Fruit fly (Drosophila melanogaster): Measurements from ENCODE around the gene CG18493.

The CG18493 gene

DNA sequence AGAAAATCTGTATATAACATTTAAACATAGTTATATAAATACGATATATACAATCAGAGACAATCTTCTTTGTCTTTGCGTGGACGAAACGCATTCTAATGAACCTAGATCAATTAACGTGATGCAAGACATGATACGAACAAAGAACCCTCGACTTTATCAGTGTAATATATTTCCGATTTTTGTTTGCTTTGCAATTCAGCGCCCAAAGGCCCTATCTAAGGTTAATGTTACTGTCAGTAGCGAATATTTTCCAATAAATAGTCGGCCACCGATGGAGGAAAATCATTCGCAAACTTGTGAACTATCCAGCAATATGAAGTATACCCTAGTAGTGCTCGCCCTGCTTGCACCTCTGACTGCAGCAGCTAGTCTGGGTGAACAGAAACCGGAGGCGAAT, 3.0 kb downstream of the CG18493 start, which contains the start of gene CG3739:
Gene CG3739, plus strand, starts transcription at position 301 of the 400 bp plus-strand sequence.
- TF ChIP-seq GATAd (GFP tag; optimal IDR thresholded peaks at IDR 0.05), result no peak
- no peak for TF ChIP-seq CG9705 (GFP tag; optimal IDR thresholded peaks at IDR 0.05)
- TF ChIP-seq Mio (GFP tag; optimal IDR thresholded peaks at IDR 0.05), result no peak
- TF ChIP-seq lola (GFP tag; optimal IDR thresholded peaks at IDR 0.05), result no peak
- no peak for TF ChIP-seq Rel (GFP tag; optimal IDR thresholded peaks at IDR 0.05)
- no peak for TF ChIP-seq Rel (tag; optimal IDR thresholded peaks at IDR 0.05)
- TF ChIP-seq N (GFP tag; optimal IDR thresholded peaks at IDR 0.05), result no peak
- TF ChIP-seq sage (GFP tag; optimal IDR thresholded peaks at IDR 0.05), result no peak

DNA sequence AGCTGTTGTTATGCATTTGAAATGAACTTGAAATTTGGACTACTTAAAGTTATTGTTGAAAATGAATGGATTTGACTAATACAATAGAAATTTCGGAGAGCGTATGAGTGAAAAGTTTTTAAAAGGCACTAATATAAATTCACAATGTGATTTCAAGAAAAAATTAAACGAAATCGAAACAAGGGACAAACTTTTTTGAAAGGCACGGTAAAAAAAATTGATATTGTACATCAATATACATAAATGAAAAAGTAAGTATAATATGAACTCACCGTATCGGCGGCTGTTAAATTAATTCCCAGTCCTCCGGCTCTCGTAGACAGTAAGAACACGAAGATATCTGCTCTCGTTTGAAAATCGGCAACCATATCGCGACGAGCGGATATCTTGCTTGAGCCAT, 8.4 kb downstream of the CG18493 start, which contains the start of gene CG31244:
Gene CG31244, minus strand, starts transcription at position 101 of the 400 bp plus-strand sequence.
- TF ChIP-seq CG9705 (GFP tag; optimal IDR thresholded peaks at IDR 0.05), result no peak
- TF ChIP-seq Mio (GFP tag; optimal IDR thresholded peaks at IDR 0.05), result no peak
- TF ChIP-seq sage (GFP tag; optimal IDR thresholded peaks at IDR 0.05), result no peak
- no peak for TF ChIP-seq GATAd (GFP tag; optimal IDR thresholded peaks at IDR 0.05)
- no peak for TF ChIP-seq N (GFP tag; optimal IDR thresholded peaks at IDR 0.05)
- TF ChIP-seq usp (GFP tag; optimal IDR thresholded peaks at IDR 0.05), result no peak
- TF ChIP-seq sv (GFP tag; optimal IDR thresholded peaks at IDR 0.05), result no peak
- TF ChIP-seq psq (GFP tag; optimal IDR thresholded peaks at IDR 0.05), result no peak
- no peak for TF ChIP-seq pan (optimal IDR thresholded peaks at IDR 0.05)
- no peak for TF ChIP-seq Vsx2 (GFP tag; optimal IDR thresholded peaks at IDR 0.05; ENCODE audit: partially characterized antibody)
- no peak for TF ChIP-seq brk (GFP tag; optimal IDR thresholded peaks at IDR 0.05)
- no peak for TF ChIP-seq lola (GFP tag; optimal IDR thresholded peaks at IDR 0.05)
- no peak for TF ChIP-seq Abd-B (GFP tag; optimal IDR thresholded peaks at IDR 0.05)
- no peak for TF ChIP-seq ey (GFP tag; optimal IDR thresholded peaks at IDR 0.05)
- no peak for TF ChIP-seq Hr83 (GFP tag; optimal IDR thresholded peaks at IDR 0.05; ENCODE audit: poor library complexity, severe bottlenecking)
- TF ChIP-seq CrebA (GFP tag; optimal IDR thresholded peaks at IDR 0.05; ENCODE audit: borderline replicate concordance), result no peak
- no peak for TF ChIP-seq h (GFP tag; optimal IDR thresholded peaks at IDR 0.05)
- no peak for TF ChIP-seq Hnf4 (GFP tag; optimal IDR thresholded peaks at IDR 0.05)

DNA sequence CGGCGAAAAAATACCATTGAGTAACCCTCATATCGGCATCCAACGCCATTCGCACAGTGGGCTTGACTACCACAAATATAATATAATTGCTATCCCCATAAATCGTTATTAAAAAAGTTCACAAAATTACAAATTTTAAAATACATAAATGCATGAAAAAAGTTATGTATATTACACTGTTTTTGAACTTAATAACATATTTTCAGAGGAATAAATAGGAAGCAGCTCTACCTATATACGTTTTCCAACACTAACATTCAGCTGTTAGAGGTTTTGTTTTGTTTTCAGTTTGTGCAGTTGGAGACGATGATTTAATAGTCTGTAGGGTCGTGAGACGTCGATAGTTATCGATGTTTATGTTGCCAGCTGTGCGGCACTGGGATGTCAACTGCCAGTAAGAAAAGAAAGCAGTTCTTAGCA, 13.0 kb downstream of the CG18493 start, which contains the start of the genes Ino80 and Aptx:
Gene Ino80, minus strand, starts transcription at position 58 of the 420 bp plus-strand sequence.
Gene Aptx, plus strand, starts transcription at position 360 of the 420 bp plus-strand sequence.
- TF ChIP-seq foxo (GFP tag; optimal IDR thresholded peaks at IDR 0.05) (peak; percentile 63 to 96), N (GFP tag; optimal IDR thresholded peaks at IDR 0.05) (no peak), pan (optimal IDR thresholded peaks at IDR 0.05) (no peak), sv (GFP tag; optimal IDR thresholded peaks at IDR 0.05) (peak; percentile 97), Rel (GFP tag; optimal IDR thresholded peaks at IDR 0.05) (no peak), Rel (tag; optimal IDR thresholded peaks at IDR 0.05) (no peak), rgr (GFP tag; optimal IDR thresholded peaks at IDR 0.05) (peak; percentile 95), Mio (GFP tag; optimal IDR thresholded peaks at IDR 0.05) (peak; percentile 57), Abd-B (GFP tag; optimal IDR thresholded peaks at IDR 0.05) (no peak), Hr78 (GFP tag; optimal IDR thresholded peaks at IDR 0.05) (no peak), dmrt93B (GFP tag; optimal IDR thresholded peaks at IDR 0.05) (peak; percentile 91), OdsH (GFP tag; optimal IDR thresholded peaks at IDR 0.05) (peak; percentile 91), CG32264 (GFP tag; optimal IDR thresholded peaks at IDR 0.05) (peak; percentile 83), Vsx2 (GFP tag; optimal IDR thresholded peaks at IDR 0.05; ENCODE audit: partially characterized antibody) (no peak), GATAd (GFP tag; optimal IDR thresholded peaks at IDR 0.05) (peak; percentile 87), br (GFP tag; optimal IDR thresholded peaks at IDR 0.05) (peak; percentile 92), Hnf4 (GFP tag; optimal IDR thresholded peaks at IDR 0.05) (peak; percentile 94), CrebA (GFP tag; optimal IDR thresholded peaks at IDR 0.05; ENCODE audit: borderline replicate concordance) (peak; percentile 18), lola (GFP tag; optimal IDR thresholded peaks at IDR 0.05) (no peak), CG9705 (GFP tag; optimal IDR thresholded peaks at IDR 0.05) (peak; percentile 85), Dfd (GFP tag; optimal IDR thresholded peaks at IDR 0.05) (no peak), ey (GFP tag; optimal IDR thresholded peaks at IDR 0.05) (peak; percentile 94), brk (GFP tag; optimal IDR thresholded peaks at IDR 0.05) (peak; percentile 95), Hr83 (GFP tag; optimal IDR thresholded peaks at IDR 0.05; ENCODE audit: poor library complexity, severe bottlenecking) (peak; percentile 45), Sp1 (GFP tag; optimal IDR thresholded peaks at IDR 0.05) (peak; percentile 86), Jra (GFP tag; optimal IDR thresholded peaks at IDR 0.05) (peak; percentile 96), Dif (GFP tag; optimal IDR thresholded peaks at IDR 0.05; ENCODE audit: partially characterized antibody) (no peak), HLH106 (tag; optimal IDR thresholded peaks at IDR 0.05) (peak; percentile 93), Myc (optimal IDR thresholded peaks at IDR 0.05) (peak; percentile 21), dl (GFP tag; optimal IDR thresholded peaks at IDR 0.05; ENCODE audit: insufficient read depth in 1 of 2, partially characterized antibody in 2 of 2) (no peak), tai (GFP tag; optimal IDR thresholded peaks at IDR 0.05) (peak; percentile 97), psq (GFP tag; optimal IDR thresholded peaks at IDR 0.05) (peak; percentile 90), h (GFP tag; optimal IDR thresholded peaks at IDR 0.05) (peak; percentile 95), sage (GFP tag; optimal IDR thresholded peaks at IDR 0.05) (peak; percentile 75), fru (GFP tag; optimal IDR thresholded peaks at IDR 0.05) (peak; percentile 93), woc (GFP tag; optimal IDR thresholded peaks at IDR 0.05) (peak; percentile 90), jim (GFP tag; optimal IDR thresholded peaks at IDR 0.05) (peak; percentile 67), usp (GFP tag; optimal IDR thresholded peaks at IDR 0.05) (no peak), dsf (GFP tag; optimal IDR thresholded peaks at IDR 0.05; ENCODE audit: borderline replicate concordance) (peak; percentile 91)

All from whole organism, wandering third instar larva.